Worm (Caenorhabditis elegans) whole organism, late embryonic: ENCODE data around the gene C05D12.5.

Source experiments
- F13H6.1 ChIP-seq: sonication (generic microtip); optimal IDR thresholded peaks from 2 replicates; lab custom pipeline; 2016; ENCODE audit warnings: missing genetic modification characterization, missing compliant biosample characterization
- K02D7.2 ChIP-seq: sonication (generic microtip); optimal IDR thresholded peaks from 2 replicates; lab custom pipeline; 2017; ENCODE audit warnings: mild to moderate bottlenecking, missing genetic modification characterization, missing compliant biosample characterization
- K09A11.1 ChIP-seq: sonication (generic microtip); optimal IDR thresholded peaks from 2 replicates; lab custom pipeline; 2017; ENCODE audit warnings: antibody characterized with exemption, mild to moderate bottlenecking, missing genetic modification characterization, missing compliant biosample characterization; ENCODE audit not compliant: insufficient read depth
- T23F11.4 ChIP-seq: fragments of 200-800 bp; sonication (Bioruptor generic); optimal IDR thresholded peaks from 2 replicates; lab custom pipeline; 2018; ENCODE audit warnings: mild to moderate bottlenecking, missing genetic modification characterization, missing compliant biosample characterization
- Y22D7AL.16 ChIP-seq: sonication (generic microtip); optimal IDR thresholded peaks from 2 replicates; lab custom pipeline; 2016; ENCODE audit warnings: missing genetic modification characterization, missing compliant biosample characterization
- ahr-1 ChIP-seq: sonication (generic microtip); optimal IDR thresholded peaks from 2 replicates; lab custom pipeline; 2016; ENCODE audit warnings: missing genetic modification characterization, missing compliant biosample characterization
- ceh-22 ChIP-seq: sonication (generic microtip); optimal IDR thresholded peaks from 2 replicates; lab custom pipeline; 2017; ENCODE audit warnings: missing biosample characterization, missing genetic modification characterization
- ceh-24 ChIP-seq: sonication (generic microtip); optimal IDR thresholded peaks from 2 replicates; lab custom pipeline; 2016; ENCODE audit warnings: mild to moderate bottlenecking, missing genetic modification characterization, missing compliant biosample characterization
- ceh-30 ChIP-seq: fragments of 150-350 bp; optimal IDR thresholded peaks from 2 replicates; lab custom pipeline; 2014; ENCODE audit warnings: missing biosample characterization, missing genetic modification characterization
- ceh-31 ChIP-seq: sonication (generic microtip); optimal IDR thresholded peaks from 2 replicates; lab custom pipeline; 2016; ENCODE audit warnings: missing genetic modification characterization, missing compliant biosample characterization
- ceh-45 ChIP-seq: fragments of 200-800 bp; sonication (Bioruptor generic); IDR thresholded peaks from 2 replicates; pipeline ENCODE4 v1.3.6; 2022; ENCODE audit warnings: missing genetic modification reagents, missing genetic modification characterization, missing compliant biosample characterization
- ceh-6 ChIP-seq: fragments of 200-800 bp; sonication (Bioruptor generic); optimal IDR thresholded peaks from 2 replicates; lab custom pipeline; 2018; ENCODE audit warnings: mild to moderate bottlenecking, missing genetic modification characterization, missing compliant biosample characterization
- ceh-9 ChIP-seq: sonication (generic microtip); optimal IDR thresholded peaks from 2 replicates; lab custom pipeline; 2016; ENCODE audit warnings: mild to moderate bottlenecking, missing genetic modification characterization, inconsistent platforms, missing compliant biosample characterization
- che-1 ChIP-seq: sonication (generic microtip); optimal IDR thresholded peaks from 2 replicates; lab custom pipeline; 2016; ENCODE audit warnings: mild to moderate bottlenecking, missing genetic modification characterization, missing compliant biosample characterization
- dve-1 ChIP-seq: sonication (generic microtip); optimal IDR thresholded peaks from 2 replicates; lab custom pipeline; 2017; ENCODE audit warnings: antibody characterized with exemption, mild to moderate bottlenecking, missing genetic modification characterization, missing compliant biosample characterization
- elt-4 ChIP-seq: sonication (generic microtip); optimal IDR thresholded peaks from 2 replicates; lab custom pipeline; 2016; ENCODE audit warnings: missing genetic modification characterization, missing compliant biosample characterization
- fkh-6 ChIP-seq: sonication (generic microtip); optimal IDR thresholded peaks from 2 replicates; lab custom pipeline; 2016; ENCODE audit warnings: missing genetic modification characterization, missing compliant biosample characterization
- gmeb-2 ChIP-seq: sonication (generic microtip); optimal IDR thresholded peaks from 2 replicates; lab custom pipeline; 2016; ENCODE audit warnings: missing genetic modification characterization, inconsistent platforms, missing compliant biosample characterization
- hlh-30 ChIP-seq: sonication (generic microtip); optimal IDR thresholded peaks from 2 replicates; lab custom pipeline; 2017; ENCODE audit warnings: antibody characterized with exemption, missing genetic modification characterization, missing compliant biosample characterization; ENCODE audit not compliant: insufficient read depth
- hlh-6 ChIP-seq: sonication (generic microtip); optimal IDR thresholded peaks from 2 replicates; lab custom pipeline; 2016; ENCODE audit warnings: missing genotype, missing genetic modification characterization, missing compliant biosample characterization
- hlh-8 ChIP-seq: sonication (generic microtip); optimal IDR thresholded peaks from 2 replicates; lab custom pipeline; 2016; ENCODE audit warnings: missing genotype, missing genetic modification characterization, missing compliant biosample characterization
- madf-2 ChIP-seq: sonication (generic microtip); optimal IDR thresholded peaks from 2 replicates; lab custom pipeline; 2017; ENCODE audit warnings: missing genetic modification characterization, missing compliant biosample characterization
- nfya-1 ChIP-seq: sonication (generic microtip); optimal IDR thresholded peaks from 2 replicates; lab custom pipeline; 2017; ENCODE audit warnings: missing genetic modification characterization, mild to moderate bottlenecking, missing compliant biosample characterization, antibody characterized with exemption, moderate library complexity
- nhr-11 ChIP-seq: fragments of 150-350 bp; optimal IDR thresholded peaks from 2 replicates; lab custom pipeline; 2014; ENCODE audit warnings: missing biosample characterization, missing genetic modification characterization
- pag-3 ChIP-seq: sonication (generic microtip); optimal IDR thresholded peaks from 2 replicates; lab custom pipeline; 2016; ENCODE audit warnings: missing compliant biosample characterization, missing genetic modification characterization, borderline replicate concordance
- pat-9 ChIP-seq: fragments of 200-800 bp; sonication (Bioruptor generic); optimal IDR thresholded peaks from 2 replicates; lab custom pipeline; 2018; ENCODE audit warnings: mild to moderate bottlenecking, missing genetic modification characterization, moderate library complexity, missing compliant biosample characterization
- pha-4 ChIP-seq: fragments of 150-350 bp; optimal IDR thresholded peaks from 2 replicates; lab custom pipeline; 2018; ENCODE audit warnings: missing biosample characterization, missing genetic modification reagents, missing genetic modification characterization
- pqm-1 ChIP-seq: sonication (generic microtip); optimal IDR thresholded peaks from 2 replicates; lab custom pipeline; 2016; ENCODE audit warnings: missing genetic modification characterization, missing compliant biosample characterization
- pros-1 ChIP-seq: fragments of 150-350 bp; optimal IDR thresholded peaks from 2 replicates; lab custom pipeline; 2014; ENCODE audit warnings: missing biosample characterization, missing genetic modification reagents, missing genetic modification characterization
- ref-2 ChIP-seq: sonication (generic microtip); optimal IDR thresholded peaks from 2 replicates; lab custom pipeline; 2016; ENCODE audit warnings: missing genetic modification characterization, missing compliant biosample characterization
- syd-9 ChIP-seq: sonication (generic microtip); optimal IDR thresholded peaks from 2 replicates; lab custom pipeline; 2016; ENCODE audit warnings: mild to moderate bottlenecking, missing genetic modification characterization, moderate library complexity, missing compliant biosample characterization
- tbx-2 ChIP-seq: sonication (generic microtip); optimal IDR thresholded peaks from 2 replicates; lab custom pipeline; 2016; ENCODE audit warnings: missing genetic modification characterization, missing compliant biosample characterization
- tbx-7 ChIP-seq: sonication (generic microtip); optimal IDR thresholded peaks from 2 replicates; lab custom pipeline; 2016; ENCODE audit warnings: missing genotype, missing genetic modification characterization, missing compliant biosample characterization
- ttx-3 ChIP-seq: sonication (generic microtip); optimal IDR thresholded peaks from 2 replicates; lab custom pipeline; 2016; ENCODE audit warnings: missing genetic modification reagents, missing genetic modification characterization, missing compliant biosample characterization
- unc-3 ChIP-seq, 2 experiments: fragments of 200-800 bp in 1 of 2; sonication (Bioruptor generic) in 1 of 2; sonication (generic microtip) in 1 of 2; conservative IDR thresholded peaks in 1 of 2; optimal IDR thresholded peaks in 1 of 2; 2 replicates each; pipeline versions ENCODE4 v1.3.6 to Lab custom; 2016 to 2022; ENCODE audit warnings: missing compliant biosample characterization in 2 of 2, missing genetic modification characterization in 2 of 2, missing genetic modification reagents in 1 of 2
- unc-42 ChIP-seq: sonication (generic microtip); optimal IDR thresholded peaks from 2 replicates; lab custom pipeline; 2016; ENCODE audit warnings: missing genotype, missing genetic modification characterization, missing compliant biosample characterization
- unc-86 ChIP-seq: sonication (generic microtip); optimal IDR thresholded peaks from 2 replicates; lab custom pipeline; 2016; ENCODE audit warnings: missing genetic modification characterization, missing compliant biosample characterization
- zip-5 ChIP-seq: sonication (generic microtip); optimal IDR thresholded peaks from 2 replicates; lab custom pipeline; 2016; ENCODE audit warnings: missing genetic modification characterization, missing compliant biosample characterization
- ztf-16 ChIP-seq: sonication (generic microtip); optimal IDR thresholded peaks from 2 replicates; lab custom pipeline; 2017; ENCODE audit warnings: missing genetic modification characterization, missing compliant biosample characterization

C05D12.5 gene

DNA sequence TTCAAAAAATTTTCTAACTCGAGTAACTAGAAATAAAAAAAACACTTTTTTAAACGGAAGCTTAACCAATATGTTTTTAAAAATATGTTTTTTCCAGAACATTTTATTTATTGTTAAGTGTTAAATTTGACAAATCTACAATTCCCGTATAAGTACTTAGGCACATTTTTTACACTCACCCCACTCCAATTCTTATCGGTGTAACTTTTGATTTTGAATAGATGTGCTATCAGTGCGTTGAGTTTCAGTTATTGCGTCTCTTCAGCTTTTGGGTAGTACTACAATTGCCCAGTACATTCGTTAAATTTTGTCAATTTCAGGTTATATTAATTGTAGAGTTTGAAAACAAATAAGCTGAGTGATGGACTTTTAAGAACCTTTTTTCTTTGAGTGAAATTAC is 10.0 kb upstream of the C05D12.5 start:
- TF ChIP-seq ceh-22 (no peak), gmeb-2 (tag; lab: Kevin White, UChicago) (no peak), madf-2 (no peak), che-1 (no peak), ceh-31 (no peak), Y22D7AL.16 (no peak), zip-5 (tag; lab: Kevin White, UChicago) (no peak), hlh-30 (tag; lab: Kevin White, UChicago) (no peak), ceh-6 (no peak), unc-86 (tag; lab: Kevin White, UChicago) (no peak), unc-3 (GFP tag; conservative IDR thresholded peaks at IDR 0.05; lab: Robert Waterston, UW) (no peak), unc-3 (tag; optimal IDR thresholded peaks at IDR 0.05; lab: Kevin White, UChicago) (no peak), unc-42 (tag; lab: Kevin White, UChicago) (no peak), ztf-16 (no peak), ceh-9 (tag; lab: Kevin White, UChicago) (no peak), K09A11.1 (tag; lab: Kevin White, UChicago) (no peak), pqm-1 (tag; lab: Kevin White, UChicago) (no peak)

DNA sequence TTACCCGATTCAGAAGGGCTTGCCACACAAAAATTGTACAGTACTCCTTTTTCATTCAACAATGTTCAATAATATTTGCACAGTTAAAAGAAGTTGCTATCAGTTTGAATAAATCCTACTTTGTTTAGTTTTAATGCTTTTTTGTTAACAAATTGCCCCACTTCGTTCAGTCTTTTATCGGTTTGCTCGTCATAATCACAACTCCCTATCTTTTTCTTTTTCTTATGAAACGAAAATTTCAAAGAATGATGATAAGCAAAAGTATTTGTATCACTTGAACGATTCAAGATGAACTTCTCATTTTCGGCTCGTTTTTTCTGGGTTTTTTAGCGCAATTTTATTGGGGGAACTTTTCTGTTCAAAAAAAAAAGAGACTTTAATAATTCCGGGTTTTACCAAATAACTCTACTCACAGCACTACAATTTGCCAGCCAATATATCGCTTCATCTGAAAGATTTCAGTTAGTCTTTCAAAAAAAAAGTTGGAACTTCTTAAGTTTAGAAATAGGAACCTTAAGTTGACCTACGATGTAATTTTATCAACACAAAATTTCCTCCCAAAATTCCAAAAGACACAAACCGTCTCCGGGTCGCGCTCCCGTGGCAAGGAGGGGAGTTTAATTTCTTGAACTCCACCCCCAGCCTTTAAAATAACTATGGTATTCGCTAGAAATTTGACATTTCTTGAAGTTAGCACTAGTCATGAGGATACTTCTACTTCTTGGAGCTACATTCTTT is 9.3 kb upstream of the C05D12.5 start, which contains the start of gene C05D12.3:
C05D12.3 (plus strand) TSS at position 688 of the 738 bp plus-strand sequence.
- no peak for TF ChIP-seq unc-3 (GFP tag; conservative IDR thresholded peaks at IDR 0.05; lab: Robert Waterston, UW)
- TF ChIP-seq unc-3 (tag; optimal IDR thresholded peaks at IDR 0.05; lab: Kevin White, UChicago): no peak
- TF ChIP-seq pros-1: no peak
- TF ChIP-seq Y22D7AL.16: no peak
- TF ChIP-seq hlh-6: no peak
- no peak for TF ChIP-seq pag-3 (tag; lab: Kevin White, UChicago)
- no peak for TF ChIP-seq T23F11.4 (GFP tag; lab: Kevin White, UChicago)
- TF ChIP-seq pqm-1 (tag; lab: Kevin White, UChicago): no peak
- TF ChIP-seq dve-1: no peak
- no peak for TF ChIP-seq pat-9 (tag; lab: Kevin White, UChicago)
- no peak for TF ChIP-seq tbx-7
- TF ChIP-seq ref-2 (tag; lab: Kevin White, UChicago): no peak
- no peak for TF ChIP-seq elt-4 (tag; lab: Kevin White, UChicago)
- TF ChIP-seq ztf-16: no peak
- no peak for TF ChIP-seq ceh-6
- no peak for TF ChIP-seq ceh-24
- no peak for TF ChIP-seq F13H6.1 (tag; lab: Kevin White, UChicago)
- no peak for TF ChIP-seq hlh-8 (tag; lab: Kevin White, UChicago)
- no peak for TF ChIP-seq ahr-1 (tag; lab: Kevin White, UChicago)
- TF ChIP-seq K02D7.2 (tag; lab: Kevin White, UChicago): no peak

DNA sequence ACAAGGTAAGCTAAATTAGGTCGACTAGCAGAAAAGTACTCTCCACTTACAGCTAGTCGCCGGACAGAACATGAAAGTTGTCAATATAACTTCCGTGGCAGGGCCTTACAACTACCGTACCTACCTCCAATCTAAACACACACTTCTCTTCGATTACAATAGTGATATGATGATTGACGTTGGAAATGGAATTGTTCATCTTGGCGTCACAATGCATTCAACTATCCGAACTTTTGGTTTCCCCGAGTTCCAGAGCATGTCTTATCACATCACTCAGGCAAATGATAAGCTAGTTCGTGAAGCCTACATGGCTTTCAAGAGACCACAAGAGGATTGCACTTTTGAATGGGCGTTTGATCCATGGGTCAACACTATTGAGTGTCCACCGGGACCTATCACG is 6.7 kb upstream of the C05D12.5 start:
- TF ChIP-seq ceh-9 (tag; lab: Kevin White, UChicago) (no peak), Y22D7AL.16 (no peak), nhr-11 (tag; lab: Kevin White, UChicago) (no peak)

DNA sequence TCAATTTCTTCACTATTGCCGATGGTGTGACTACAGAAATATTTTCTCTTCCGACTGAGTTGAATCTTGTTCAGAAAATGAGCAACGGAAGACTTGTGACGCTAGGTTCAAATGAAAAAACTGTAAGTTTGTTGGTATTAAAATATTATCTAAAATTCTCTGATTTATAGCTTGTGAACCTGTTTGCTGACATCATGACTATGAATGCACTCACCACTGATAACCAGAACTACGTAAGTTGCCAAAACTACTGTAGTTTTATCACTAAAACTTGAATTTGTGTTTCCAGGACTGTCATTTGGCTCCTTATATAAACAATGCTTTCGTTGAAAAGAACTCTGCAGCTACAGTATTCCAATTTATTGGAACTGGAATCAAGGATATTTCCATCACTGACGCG is 5.4 kb upstream of the C05D12.5 start:
- TF ChIP-seq ceh-45 (no peak), nfya-1 (tag; lab: Kevin White, UChicago) (no peak)

DNA sequence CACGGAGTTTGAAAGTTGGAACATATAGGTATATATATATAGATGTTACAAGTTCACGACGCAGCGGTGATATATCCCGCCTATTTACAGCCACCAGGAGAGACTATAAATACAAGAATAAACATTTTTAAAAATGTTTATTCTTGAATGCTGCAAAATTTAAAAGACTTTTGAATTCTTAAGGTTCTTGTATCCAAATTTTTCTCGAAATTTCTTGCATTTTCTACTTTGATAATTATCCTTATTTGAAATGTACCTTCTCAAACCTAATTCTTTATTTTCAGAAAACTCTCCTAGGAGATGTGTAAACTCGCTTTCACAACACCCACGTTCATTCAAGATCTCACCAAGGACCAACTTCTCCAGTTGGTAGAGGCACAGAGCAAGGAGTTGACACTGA is 2.5 kb upstream of the C05D12.5 start, which contains the start of gene C05D12.4:
C05D12.4 (plus strand) TSS at position 301 of the 400 bp plus-strand sequence.
- TF ChIP-seq ttx-3 (tag; lab: Kevin White, UChicago): no peak
- no peak for TF ChIP-seq syd-9 (tag; lab: Kevin White, UChicago)
- TF ChIP-seq T23F11.4 (GFP tag; lab: Kevin White, UChicago): no peak
- no peak for TF ChIP-seq pha-4 (tag; lab: Kevin White, UChicago)
- no peak for TF ChIP-seq pros-1
- TF ChIP-seq ceh-30 (tag; lab: Kevin White, UChicago): no peak
- TF ChIP-seq fkh-6: no peak
- TF ChIP-seq unc-42 (tag; lab: Kevin White, UChicago): no peak
- no peak for TF ChIP-seq ceh-24
- TF ChIP-seq tbx-2 (tag; lab: Kevin White, UChicago): no peak
- TF ChIP-seq ceh-22: no peak
- no peak for TF ChIP-seq dve-1
- no peak for TF ChIP-seq hlh-6
